Fruit fly (Drosophila melanogaster) whole organism, embryonic: ENCODE measurements around the gene CG43658.

Experiments used
- Ada2b ChIP-seq: fragments of 200-800 bp; sonication (Bioruptor generic); IDR thresholded peaks from 2 replicates; pipeline ENCODE4 v1.3.6; 2022; ENCODE audit warnings: missing biosample characterization, missing genetic modification characterization
- Bteb2 ChIP-seq: fragments of 200-800 bp; sonication (Bioruptor generic); optimal IDR thresholded peaks from 2 replicates; lab custom pipeline; 2016; ENCODE audit warnings: missing biosample characterization, missing genetic modification characterization
- CG10274 ChIP-seq: fragments of 200-800 bp; sonication (Bioruptor generic); optimal IDR thresholded peaks from 3 replicates; lab custom pipeline; 2017; ENCODE audit warnings: missing biosample characterization, mild to moderate bottlenecking, missing genetic modification characterization
- CG10366 ChIP-seq: fragments of 200-800 bp; sonication (Bioruptor generic); IDR thresholded peaks from 2 replicates; pipeline ENCODE4 v1.3.6; 2022; ENCODE audit warnings: missing biosample characterization, missing genetic modification characterization
- CG10654 ChIP-seq: fragments of 200-800 bp; sonication (Bioruptor generic); optimal IDR thresholded peaks from 2 replicates; lab custom pipeline; 2016; ENCODE audit warnings: missing biosample characterization, missing genetic modification characterization
- CG11085 ChIP-seq: fragments of 200-800 bp; sonication (Bioruptor generic); IDR thresholded peaks from 2 replicates; pipeline ENCODE4 v1.3.6; 2022; ENCODE audit warnings: missing biosample characterization, missing genetic modification characterization
- CG12155 ChIP-seq: fragments of 200-800 bp; sonication (Bioruptor generic); optimal IDR thresholded peaks from 3 replicates; lab custom pipeline; 2016; ENCODE audit warnings: missing biosample characterization, missing genetic modification characterization
- CG15696 ChIP-seq: fragments of 200-800 bp; sonication (Bioruptor generic); optimal IDR thresholded peaks from 2 replicates; lab custom pipeline; 2019; ENCODE audit warnings: missing biosample characterization, mild to moderate bottlenecking, missing genetic modification characterization, moderate library complexity
- CG16813 ChIP-seq: fragments of 200-800 bp; sonication (Bioruptor generic); IDR thresholded peaks from 3 replicates; pipeline ENCODE4 v1.3.6; 2022; ENCODE audit warnings: missing biosample characterization, missing genetic modification characterization; ENCODE audit not compliant: partially characterized antibody
- CG16815 ChIP-seq: fragments of 200-800 bp; sonication (Bioruptor generic); optimal IDR thresholded peaks from 3 replicates; lab custom pipeline; 2017; ENCODE audit warnings: missing biosample characterization, mild to moderate bottlenecking, missing genetic modification characterization
- CG17912 ChIP-seq: fragments of 200-800 bp; sonication (Bioruptor generic); optimal IDR thresholded peaks from 2 replicates; lab custom pipeline; 2018; ENCODE audit warnings: missing biosample characterization, mild to moderate bottlenecking, missing genetic modification characterization
- CG18011 ChIP-seq: fragments of 200-800 bp; sonication (Bioruptor generic); optimal IDR thresholded peaks from 2 replicates; lab custom pipeline; 2017; ENCODE audit warnings: missing biosample characterization, missing genetic modification characterization, mild to moderate bottlenecking, moderate library complexity, missing genotype
- CG2199 ChIP-seq: fragments of 200-800 bp; sonication (Bioruptor generic); IDR thresholded peaks from 3 replicates; pipeline ENCODE4 v1.3.6; 2022; ENCODE audit warnings: missing biosample characterization, missing genetic modification characterization
- CG30403 ChIP-seq: fragments of 200-800 bp; sonication (Bioruptor generic); optimal IDR thresholded peaks from 3 replicates; lab custom pipeline; 2016; ENCODE audit warnings: missing biosample characterization, missing genetic modification characterization
- CG30431 ChIP-seq: fragments of 200-800 bp; sonication (Bioruptor generic); optimal IDR thresholded peaks from 2 replicates; lab custom pipeline; 2017; ENCODE audit warnings: missing biosample characterization, missing genetic modification characterization
- CG31441 ChIP-seq: fragments of 200-800 bp; sonication (Bioruptor generic); IDR thresholded peaks from 2 replicates; pipeline ENCODE4 v1.3.6; 2022; ENCODE audit warnings: missing biosample characterization, missing genetic modification characterization
- CG32772 ChIP-seq: fragments of 200-800 bp; sonication (Bioruptor generic); IDR thresholded peaks from 2 replicates; pipeline ENCODE4 v1.3.6; 2022; ENCODE audit warnings: missing biosample characterization, missing genetic modification characterization
- CG33557 ChIP-seq: fragments of 200-800 bp; sonication (Bioruptor generic); optimal IDR thresholded peaks from 2 replicates; lab custom pipeline; 2019; ENCODE audit warnings: missing biosample characterization, mild to moderate bottlenecking, missing genetic modification characterization, moderate library complexity
- CG4617 ChIP-seq: fragments of 200-800 bp; sonication (Bioruptor generic); optimal IDR thresholded peaks from 3 replicates; lab custom pipeline; 2016; ENCODE audit warnings: missing biosample characterization, missing genetic modification characterization, borderline replicate concordance
- CG4820 ChIP-seq: fragments of 200-800 bp; sonication (Bioruptor generic); optimal IDR thresholded peaks from 3 replicates; lab custom pipeline; 2016; ENCODE audit warnings: missing biosample characterization, missing genetic modification characterization
- CHES-1-like ChIP-seq: fragments of 200-800 bp; sonication (Bioruptor generic); optimal IDR thresholded peaks from 2 replicates; lab custom pipeline; 2016; ENCODE audit warnings: missing biosample characterization, missing genetic modification characterization
- Dll ChIP-seq: fragments of 200-800 bp; sonication (Bioruptor generic); IDR thresholded peaks from 4 replicates; pipeline ENCODE4 v1.3.6; 2022; ENCODE audit warnings: missing biosample characterization, missing genetic modification characterization; ENCODE audit not compliant: partially characterized antibody
- Myb ChIP-seq: fragments of 200-800 bp; sonication (Bioruptor generic); optimal IDR thresholded peaks from 2 replicates; lab custom pipeline; 2016; ENCODE audit warnings: missing biosample characterization, missing genetic modification characterization
- Neu2 ChIP-seq: fragments of 200-800 bp; sonication (Bioruptor generic); optimal IDR thresholded peaks from 3 replicates; lab custom pipeline; 2016; ENCODE audit warnings: missing biosample characterization, missing genetic modification characterization, borderline replicate concordance
- Nf-YB ChIP-seq: fragments of 200-800 bp; sonication (Bioruptor generic); optimal IDR thresholded peaks from 3 replicates; lab custom pipeline; 2019; ENCODE audit warnings: missing biosample characterization, mild to moderate bottlenecking, missing genetic modification characterization, moderate library complexity
- Optix ChIP-seq: fragments of 200-800 bp; sonication (Bioruptor generic); IDR thresholded peaks from 3 replicates; pipeline ENCODE4 v1.3.6; 2022; ENCODE audit warnings: missing biosample characterization, missing genetic modification characterization
- Trl ChIP-seq, 3 experiments: fragments of >200 bp in 2 of 3; fragments of 200-800 bp in 1 of 3; sonication (Bioruptor generic) in 1 of 3; optimal IDR thresholded peaks; 2 replicates in 1 of 3; 3 replicates in 2 of 3; lab custom pipeline; 2016 to 2017; ENCODE audit warnings: missing biosample characterization in 1 of 3, missing genetic modification characterization in 1 of 3
- ap ChIP-seq: fragments of 200-800 bp; sonication (Bioruptor generic); IDR thresholded peaks from 2 replicates; pipeline ENCODE4 v1.3.6; 2022; ENCODE audit warnings: missing biosample characterization, missing genetic modification characterization
- cg ChIP-seq: fragments of 200-800 bp; sonication (Bioruptor generic); optimal IDR thresholded peaks from 3 replicates; lab custom pipeline; 2019; ENCODE audit warnings: missing biosample characterization, mild to moderate bottlenecking, missing genetic modification characterization, moderate library complexity
- ci ChIP-seq: fragments of 200-800 bp; sonication (Bioruptor generic); IDR thresholded peaks from 3 replicates; pipeline ENCODE4 v1.3.6; 2022; ENCODE audit warnings: missing biosample characterization, missing genetic modification characterization
- corto ChIP-seq: fragments of 200-800 bp; sonication (Bioruptor generic); optimal IDR thresholded peaks from 2 replicates; lab custom pipeline; 2016; ENCODE audit warnings: missing biosample characterization, mild to moderate bottlenecking, missing genetic modification characterization, moderate library complexity
- fd96Cb ChIP-seq: fragments of 200-800 bp; sonication (Bioruptor generic); optimal IDR thresholded peaks from 2 replicates; lab custom pipeline; 2018; ENCODE audit warnings: missing biosample characterization, mild to moderate bottlenecking, missing genetic modification characterization, moderate library complexity
- gsb ChIP-seq: fragments of 200-800 bp; sonication (Bioruptor generic); IDR thresholded peaks from 2 replicates; pipeline ENCODE4 v1.3.6; 2022; ENCODE audit warnings: missing biosample characterization, missing genetic modification characterization
- gt ChIP-seq: fragments of 200-800 bp; sonication (Bioruptor generic); IDR thresholded peaks from 2 replicates; pipeline ENCODE4 v1.3.6; 2022; ENCODE audit warnings: missing biosample characterization, missing genetic modification characterization
- jing ChIP-seq: fragments of 200-800 bp; sonication (Bioruptor generic); optimal IDR thresholded peaks from 2 replicates; lab custom pipeline; 2018; ENCODE audit warnings: missing biosample characterization, mild to moderate bottlenecking, missing genetic modification characterization
- lola ChIP-seq, 3 experiments: fragments of >200 bp in 2 of 3; fragments of 200-800 bp in 1 of 3; sonication (Bioruptor generic) in 1 of 3; optimal IDR thresholded peaks; 2 replicates each; lab custom pipeline; 2017 to 2019; ENCODE audit warnings: missing biosample characterization in 3 of 3, missing genetic modification characterization in 3 of 3, mild to moderate bottlenecking in 1 of 3, moderate library complexity in 1 of 3
- lov ChIP-seq, 2 experiments: fragments of 200-800 bp in 1 of 2; fragments of >200 bp in 1 of 2; sonication (Bioruptor generic) in 1 of 2; IDR thresholded peaks in 1 of 2; optimal IDR thresholded peaks in 1 of 2; 2 replicates in 1 of 2; 3 replicates in 1 of 2; pipeline versions ENCODE4 v1.3.6 to Lab custom; 2017 to 2022; ENCODE audit warnings: missing biosample characterization in 1 of 2, missing genetic modification characterization in 1 of 2
- nom ChIP-seq: fragments of 200-800 bp; sonication (Bioruptor generic); optimal IDR thresholded peaks from 2 replicates; lab custom pipeline; 2017; ENCODE audit warnings: missing biosample characterization, missing genetic modification characterization, mild to moderate bottlenecking, moderate library complexity, missing genetic modification reagents
- otp ChIP-seq: fragments of 200-800 bp; sonication (Bioruptor generic); IDR thresholded peaks from 3 replicates; pipeline ENCODE4, ENCODE4 v1.3.6; 2022; ENCODE audit warnings: missing biosample characterization, missing genetic modification characterization
- p53 ChIP-seq: fragments of 200-800 bp; sonication (Bioruptor generic); optimal IDR thresholded peaks from 2 replicates; lab custom pipeline; 2016; ENCODE audit warnings: missing biosample characterization, missing genetic modification characterization
- phol ChIP-seq: fragments of 200-800 bp; sonication (Bioruptor generic); optimal IDR thresholded peaks from 3 replicates; lab custom pipeline; 2018; ENCODE audit warnings: missing biosample characterization, mild to moderate bottlenecking, missing genetic modification characterization, moderate library complexity
- pros ChIP-seq: fragments of 200-800 bp; sonication (Bioruptor generic); optimal IDR thresholded peaks from 3 replicates; lab custom pipeline; 2019; ENCODE audit warnings: missing biosample characterization, mild to moderate bottlenecking, missing genetic modification characterization, moderate library complexity
- rib ChIP-seq: fragments of 200-800 bp; sonication (Bioruptor generic); IDR thresholded peaks from 2 replicates; pipeline ENCODE4 v1.3.6; 2022; ENCODE audit warnings: missing biosample characterization, missing genetic modification characterization
- slbo ChIP-seq: fragments of 200-800 bp; sonication (Bioruptor generic); IDR thresholded peaks from 2 replicates; pipeline ENCODE4 v1.3.6; 2022; ENCODE audit warnings: missing biosample characterization, missing genetic modification characterization
- slp2 ChIP-seq: fragments of 200-800 bp; sonication (Bioruptor generic); optimal IDR thresholded peaks from 2 replicates; lab custom pipeline; 2016; ENCODE audit warnings: missing biosample characterization, missing genetic modification characterization
- tap ChIP-seq: fragments of 200-800 bp; optimal IDR thresholded peaks from 3 replicates; lab custom pipeline; 2019; ENCODE audit warnings: missing biosample characterization, mild to moderate bottlenecking, missing genetic modification characterization, moderate library complexity
- wor ChIP-seq: fragments of 200-800 bp; sonication (Bioruptor generic); IDR thresholded peaks from 2 replicates; pipeline ENCODE4 v1.3.6; 2022; ENCODE audit warnings: missing biosample characterization, missing genetic modification characterization
- z ChIP-seq: fragments of 200-800 bp; sonication (Bioruptor generic); IDR thresholded peaks from 3 replicates; pipeline ENCODE4 v1.3.6; 2022; ENCODE audit warnings: missing biosample characterization, missing genetic modification characterization
- zfh1 ChIP-seq: fragments of 200-800 bp; sonication (Bioruptor generic); IDR thresholded peaks from 3 replicates; pipeline ENCODE4 v1.3.6; 2022; ENCODE audit warnings: missing biosample characterization, missing genetic modification characterization

The CG43658 gene

DNA sequence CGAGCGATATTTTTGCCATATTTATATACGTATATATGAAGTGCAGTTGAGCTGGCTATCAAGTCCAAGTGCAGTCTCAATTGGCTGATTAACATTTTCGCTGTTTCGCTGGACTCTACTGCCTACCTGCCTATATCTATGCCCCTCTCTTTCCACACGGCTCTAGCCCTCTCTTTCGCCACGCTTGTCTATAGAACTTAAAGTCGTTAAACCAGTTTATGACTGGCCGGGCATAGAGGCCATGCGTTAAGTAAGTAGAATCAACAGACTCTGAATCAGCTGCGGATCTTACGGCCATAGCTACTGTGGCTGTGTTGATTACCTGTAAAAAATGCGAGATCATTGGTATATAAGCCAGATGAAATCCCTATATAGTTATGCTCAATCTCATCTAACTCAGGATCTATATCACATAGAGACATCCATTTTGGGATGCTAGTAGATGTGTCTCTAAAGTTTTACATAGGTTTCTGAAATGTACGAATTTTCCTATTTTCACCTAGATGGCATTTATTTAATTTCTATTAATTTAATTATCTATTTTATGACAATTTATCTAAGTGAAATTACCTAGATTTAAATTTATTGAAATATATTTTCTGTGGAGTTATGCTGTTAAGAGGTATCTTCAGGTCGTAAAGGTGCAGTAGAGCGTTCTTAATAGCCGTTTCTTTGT, 20.8 kb upstream of the CG43658 start (continued):
- TF ChIP-seq nom (GFP tag; lab: Kevin White, UChicago) (no peak), gt (GFP tag; lab: Robert Waterston, UW) (no peak), CG16815 (peak; percentile 7), CG31441 (GFP tag; lab: Robert Waterston, UW) (peak; percentile 48; the same call in 1 of the 2 replicates), ci (GFP tag; lab: Robert Waterston, UW) (no peak), wor (GFP tag; lab: Robert Waterston, UW) (no peak), CG15696 (peak; percentile 18), CG10654 (GFP tag; lab: Kevin White, UChicago) (no peak), CG11085 (GFP tag; lab: Robert Waterston, UW) (no peak), CG12155 (GFP tag; lab: Kevin White, UChicago) (no peak), zfh1 (no peak), pros (no peak), CG4617 (GFP tag; lab: Kevin White, UChicago) (no peak), CG10274 (GFP tag; lab: Kevin White, UChicago) (no peak), otp (GFP tag; lab: Robert Waterston, UW) (no peak), z (GFP tag; lab: Robert Waterston, UW) (no peak), rib (GFP tag; lab: Robert Waterston, UW) (no peak), CG17912 (no peak), lola (GFP tag; optimal IDR thresholded peaks at IDR 0.05; lab: Kevin White, UChicago) (peak in 1 of 3 experiments; percentile 73), cg (GFP tag; lab: Kevin White, UChicago) (no peak), p53 (GFP tag; lab: Kevin White, UChicago) (no peak), CG2199 (GFP tag; lab: Robert Waterston, UW) (no peak), corto (GFP tag; lab: Kevin White, UChicago) (no peak), CG16813 (no peak), Bteb2 (GFP tag; lab: Kevin White, UChicago) (no peak), Trl (optimal IDR thresholded peaks at IDR 0.05; lab: Kevin White, UChicago) (no peak), Trl (GFP tag; optimal IDR thresholded peaks at IDR 0.05; lab: Kevin White, UChicago) (no peak), CG18011 (GFP tag; lab: Kevin White, UChicago) (no peak), ap (no peak), CG4820 (GFP tag; lab: Kevin White, UChicago) (peak; percentile 25), gsb (no peak), CG10366 (no peak), Neu2 (GFP tag; lab: Kevin White, UChicago) (no peak), Dll (GFP tag; lab: Robert Waterston, UW) (no peak), CG32772 (GFP tag; lab: Robert Waterston, UW) (no peak), slbo (GFP tag; lab: Robert Waterston, UW) (0 out of 2 replicates have a peak, but pooled peaks have one; percentile 13), slp2 (GFP tag; lab: Kevin White, UChicago) (no peak), CG30403 (GFP tag; lab: Kevin White, UChicago) (peak; percentile 29), CHES-1-like (GFP tag; lab: Kevin White, UChicago) (no peak), Nf-YB (GFP tag; lab: Kevin White, UChicago) (peak; percentile 43), jing (GFP tag; lab: Kevin White, UChicago) (no peak), Ada2b (GFP tag; lab: Robert Waterston, UW) (no peak), lov (optimal IDR thresholded peaks at IDR 0.05; lab: Kevin White, UChicago) (no peak), lov (GFP tag; IDR thresholded peaks at IDR 0.05; lab: Robert Waterston, UW) (no peak), Optix (GFP tag; lab: Robert Waterston, UW) (no peak), CG30431 (GFP tag; lab: Kevin White, UChicago) (no peak), phol (peak; percentile 38), tap (no peak), Myb (no peak), fd96Cb (tag; lab: Kevin White, UChicago) (peak; percentile 32), CG33557 (no peak)
